Worm (Caenorhabditis elegans): ENCODE data around the gene 2L52.1.
A peak's percentile ranks its signal among the peaks of the same experiment; 100 is the strongest.

The 2L52.1 gene

ce11 chrII:18787-19186 is 17.1 kb downstream of the 2L52.1 start (continued):
- TF ChIP-seq sem-4 (tag; optimal IDR thresholded peaks at IDR 0.05) (peak; percentile 42), unc-39 (tag; optimal IDR thresholded peaks at IDR 0.05) (no peak), nhr-129 (tag; optimal IDR thresholded peaks at IDR 0.05) (peak; percentile 86), fos-1 (tag; optimal IDR thresholded peaks at IDR 0.05) (peak; percentile 74), lin-11 (tag; optimal IDR thresholded peaks at IDR 0.05) (peak; percentile 32), lin-39 (tag; optimal IDR thresholded peaks at IDR 0.05) (no peak), ztf-1 (GFP tag; conservative IDR thresholded peaks at IDR 0.05) (no peak), elt-3 (tag; optimal IDR thresholded peaks at IDR 0.05) (no peak), snpc-4 (tag; optimal IDR thresholded peaks at IDR 0.05) (no peak), nhr-21 (tag; optimal IDR thresholded peaks at IDR 0.05) (peak; percentile 70), mbf-1 (tag; optimal IDR thresholded peaks at IDR 0.05) (no peak), sma-3 (GFP tag; optimal IDR thresholded peaks at IDR 0.05) (peak; percentile 30), ztf-11 (tag; optimal IDR thresholded peaks at IDR 0.05) (no peak), C34F6.9 (tag; optimal IDR thresholded peaks at IDR 0.05) (peak; percentile 85), nhr-12 (tag; optimal IDR thresholded peaks at IDR 0.05) (no peak), lin-13 (GFP tag; optimal IDR thresholded peaks at IDR 0.05) (peak; percentile 69), egl-27 (tag; optimal IDR thresholded peaks at IDR 0.05) (peak; percentile 57), Y55F3AM.14 (GFP tag; optimal IDR thresholded peaks at IDR 0.05) (no peak), mab-5 (tag; optimal IDR thresholded peaks at IDR 0.05) (no peak), zag-1 (tag; optimal IDR thresholded peaks at IDR 0.05) (peak; percentile 41), nhr-6 (tag; optimal IDR thresholded peaks at IDR 0.05) (peak; percentile 98), nhr-77 (tag; optimal IDR thresholded peaks at IDR 0.05) (no peak), ceh-16 (tag; optimal IDR thresholded peaks at IDR 0.05) (no peak), nhr-23 (tag; optimal IDR thresholded peaks at IDR 0.05) (no peak), lsy-2 (tag; optimal IDR thresholded peaks at IDR 0.05) (peak; percentile 38 to 66)

- TF ChIP-seq gmeb-1 (tag; optimal IDR thresholded peaks at IDR 0.05) (no peak), ztf-1 (GFP tag; conservative IDR thresholded peaks at IDR 0.05) (no peak), R02D3.7 (tag; optimal IDR thresholded peaks at IDR 0.05) (no peak), mab-5 (tag; optimal IDR thresholded peaks at IDR 0.05) (no peak), ceh-16 (tag; optimal IDR thresholded peaks at IDR 0.05) (no peak), skn-1 (tag; optimal IDR thresholded peaks at IDR 0.05) (no peak), elt-1 (tag; optimal IDR thresholded peaks at IDR 0.05) (no peak), nhr-23 (tag; optimal IDR thresholded peaks at IDR 0.05) (no peak), mbf-1 (tag; optimal IDR thresholded peaks at IDR 0.05) (no peak), nhr-129 (tag; optimal IDR thresholded peaks at IDR 0.05) (no peak), zag-1 (tag; optimal IDR thresholded peaks at IDR 0.05) (no peak), egl-27 (tag; optimal IDR thresholded peaks at IDR 0.05) (no peak)
These were observed 17.6 kb downstream of the 2L52.1 start, which contains the start of gene gmeb-1 for ce11 chrII:19238-19637. gmeb-1 (plus strand) TSS chrII:19538.

ce11 chrII:21953-22352 is 20.3 kb downstream of the 2L52.1 start:
- TF ChIP-seq nhr-6 (tag; optimal IDR thresholded peaks at IDR 0.05) (peak; percentile 59), nhr-23 (tag; optimal IDR thresholded peaks at IDR 0.05) (no peak)

- TF ChIP-seq aly-2 (tag; optimal IDR thresholded peaks at IDR 0.05), result no peak
- TF ChIP-seq ama-1 (optimal IDR thresholded peaks at IDR 0.05), result peak; percentile 13
- TF ChIP-seq nhr-21 (tag; optimal IDR thresholded peaks at IDR 0.05), result peak; percentile 25
- peak; percentile 37 for TF ChIP-seq nhr-6 (tag; optimal IDR thresholded peaks at IDR 0.05)
These were observed 21.4 kb downstream of the 2L52.1 start, which contains the start of gene sqt-2 for ce11 chrII:23025-23424. sqt-2 (plus strand) TSS chrII:23325.

- TF ChIP-seq elt-3 (tag; optimal IDR thresholded peaks at IDR 0.05) (peak; percentile 27), ama-1 (optimal IDR thresholded peaks at IDR 0.05) (peak; percentile 62), Y55F3AM.14 (GFP tag; optimal IDR thresholded peaks at IDR 0.05) (no peak)
These were observed 22.1 kb downstream of the 2L52.1 start for ce11 chrII:23739-24138.

ce11 chrII:24559-24998 is 22.9 kb downstream of the 2L52.1 start, which contains the start of gene enee-1:
enee-1 (plus strand) TSS chrII:24666.
- TF ChIP-seq lin-11 (tag; optimal IDR thresholded peaks at IDR 0.05) (peak; percentile 62), unc-39 (tag; optimal IDR thresholded peaks at IDR 0.05) (no peak), crh-2 (tag; optimal IDR thresholded peaks at IDR 0.05) (peak; percentile 94), lsy-2 (tag; optimal IDR thresholded peaks at IDR 0.05) (peak; percentile 83 to 93), nhr-237 (tag; optimal IDR thresholded peaks at IDR 0.05) (no peak), blmp-1 (tag; optimal IDR thresholded peaks at IDR 0.05; ENCODE audit: insufficient read depth) (peak; percentile 38), C34F6.9 (tag; optimal IDR thresholded peaks at IDR 0.05) (peak; percentile 90), unc-62 (GFP tag; optimal IDR thresholded peaks at IDR 0.05) (no peak), lin-13 (GFP tag; optimal IDR thresholded peaks at IDR 0.05) (peak; percentile 91), ceh-82 (tag; optimal IDR thresholded peaks at IDR 0.05) (peak; percentile 67), nhr-6 (tag; optimal IDR thresholded peaks at IDR 0.05) (peak; percentile 99), sma-3 (GFP tag; optimal IDR thresholded peaks at IDR 0.05) (peak; percentile 86), gmeb-1 (tag; optimal IDR thresholded peaks at IDR 0.05) (no peak), unc-55 (GFP tag; optimal IDR thresholded peaks at IDR 0.05) (peak; percentile 97), egl-27 (tag; optimal IDR thresholded peaks at IDR 0.05) (peak; percentile 4), ceh-16 (tag; optimal IDR thresholded peaks at IDR 0.05) (peak; percentile 21), R02D3.7 (tag; optimal IDR thresholded peaks at IDR 0.05) (peak; percentile 62), elt-1 (tag; optimal IDR thresholded peaks at IDR 0.05) (peak; percentile 18), F13H6.1 (tag; optimal IDR thresholded peaks at IDR 0.05) (peak; percentile 78), nhr-10 (tag; optimal IDR thresholded peaks at IDR 0.05) (peak; percentile 74), zag-1 (tag; optimal IDR thresholded peaks at IDR 0.05) (peak; percentile 51), ztf-4 (tag; optimal IDR thresholded peaks at IDR 0.05) (peak; percentile 5), ZK546.5 (tag; optimal IDR thresholded peaks at IDR 0.05) (no peak), ama-1 (optimal IDR thresholded peaks at IDR 0.05) (peak; percentile 87), nhr-77 (tag; optimal IDR thresholded peaks at IDR 0.05) (peak; percentile 18), Y55F3AM.14 (GFP tag; optimal IDR thresholded peaks at IDR 0.05) (no peak)

Data from whole organism, L2 larva.